Fruit fly (Drosophila melanogaster) whole organism: Measurements from ENCODE around the gene CG6592.

Experiments
- CG8478 ChIP-seq: fragments of >200 bp; optimal IDR thresholded peaks from 2 replicates; lab custom pipeline; 2018; ENCODE audit warnings: inconsistent platforms
- pan ChIP-seq: fragments of >200 bp; optimal IDR thresholded peaks from 2 replicates; lab custom pipeline; 2017
- psq ChIP-seq: fragments of >200 bp; optimal IDR thresholded peaks from 2 replicates; lab custom pipeline; 2017
- usp ChIP-seq: fragments of >200 bp; optimal IDR thresholded peaks from 2 replicates; lab custom pipeline; 2017; ENCODE audit warnings: missing biosample characterization, missing genetic modification characterization, mixed read lengths

- TF ChIP-seq CG8478 (lab: Kevin White, UChicago) (no peak), pan (lab: Kevin White, UChicago) (no peak), psq (lab: Kevin White, UChicago) (no peak), usp (GFP tag; lab: Kevin White, UChicago) (no peak)
Measured at dm6 chr3L:6093213-6093612, 33.8 kb downstream of the CG6592 start, which contains the start of gene CG10469.
